Worm (Caenorhabditis elegans): ENCODE results near the gene vhp-1.

Gene vhp-1

DNA sequence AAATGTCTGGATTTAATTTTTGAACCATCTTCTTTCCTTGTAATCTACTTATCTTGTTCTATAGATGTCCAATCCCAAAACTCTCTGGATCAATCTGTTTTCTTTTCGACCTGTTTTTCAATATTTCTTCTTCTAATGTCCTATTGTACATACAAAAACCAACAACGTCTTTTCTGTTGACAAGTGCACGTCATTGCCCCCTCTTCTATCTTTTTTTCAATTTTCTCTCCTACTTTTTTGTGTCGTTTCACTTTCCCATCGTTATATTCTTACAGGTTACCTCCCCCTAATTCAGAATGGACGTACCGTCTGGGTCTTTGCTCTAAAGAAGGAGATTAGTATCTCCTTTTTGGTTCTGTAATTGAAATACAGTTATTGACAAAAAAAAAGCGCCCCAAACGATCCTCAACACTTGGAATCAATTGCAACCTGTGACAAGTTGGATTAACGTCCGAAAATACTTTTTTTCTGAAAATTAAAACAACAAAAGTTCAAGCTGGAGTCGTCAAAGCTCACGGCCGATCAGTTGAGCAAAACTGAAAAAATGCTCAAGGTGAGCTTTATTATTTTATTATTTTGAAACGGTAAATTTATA is at the start of gene vhp-1:
Gene vhp-1 (plus strand): TSS at position 545 of the 595 bp plus-strand sequence.
- TF ChIP-seq hmbx-1 (tag; optimal IDR thresholded peaks at IDR 0.05), result no peak
- TF ChIP-seq hmg-4 (GFP tag; optimal IDR thresholded peaks at IDR 0.05), result no peak
- no peak for TF ChIP-seq B0310.2 (tag; optimal IDR thresholded peaks at IDR 0.05)

ce11 chrII:5276736-5277135 is 46.3 kb upstream of the vhp-1 start:
- TF ChIP-seq hmbx-1 (tag; optimal IDR thresholded peaks at IDR 0.05), result no peak
- TF ChIP-seq ceh-36 (tag; optimal IDR thresholded peaks at IDR 0.05), result no peak

ce11 chrII:5277780-5278179 is 45.3 kb upstream of the vhp-1 start:
- TF ChIP-seq aly-1 (tag; optimal IDR thresholded peaks at IDR 0.05), result no peak
- no peak for TF ChIP-seq B0310.2 (tag; optimal IDR thresholded peaks at IDR 0.05)
- no peak for TF ChIP-seq ceh-36 (tag; optimal IDR thresholded peaks at IDR 0.05)
- no peak for TF ChIP-seq hmg-4 (GFP tag; optimal IDR thresholded peaks at IDR 0.05)
- no peak for TF ChIP-seq sea-1 (GFP tag; conservative IDR thresholded peaks at IDR 0.05)
- TF ChIP-seq scrt-1 (GFP tag; IDR thresholded peaks at IDR 0.05), result no peak
- no peak for TF ChIP-seq ets-7 (tag; optimal IDR thresholded peaks at IDR 0.05)
- TF ChIP-seq tbx-37 (GFP tag; conservative IDR thresholded peaks at IDR 0.05), result no peak
- TF ChIP-seq hnd-1 (tag; optimal IDR thresholded peaks at IDR 0.05), result no peak
- no peak for TF ChIP-seq tbx-11 (GFP tag; IDR thresholded peaks at IDR 0.05)
- no peak for TF ChIP-seq hmbx-1 (tag; optimal IDR thresholded peaks at IDR 0.05)
- TF ChIP-seq pes-1 (GFP tag; IDR thresholded peaks at IDR 0.05), result no peak
- no peak for TF ChIP-seq ama-1 (optimal IDR thresholded peaks at IDR 0.05)
- no peak for TF ChIP-seq ceh-13 (GFP tag; optimal IDR thresholded peaks at IDR 0.05)
- TF ChIP-seq flt-1 (GFP tag; IDR thresholded peaks at IDR 0.05), result no peak

ce11 chrII:5281137-5281536 is 41.9 kb upstream of the vhp-1 start:
- no peak for TF ChIP-seq ceh-36 (tag; optimal IDR thresholded peaks at IDR 0.05)
- no peak for TF ChIP-seq tbx-11 (GFP tag; IDR thresholded peaks at IDR 0.05)
- no peak for TF ChIP-seq tbx-37 (GFP tag; conservative IDR thresholded peaks at IDR 0.05)
- TF ChIP-seq B0310.2 (tag; optimal IDR thresholded peaks at IDR 0.05), result no peak
- TF ChIP-seq aly-1 (tag; optimal IDR thresholded peaks at IDR 0.05), result no peak
- no peak for TF ChIP-seq flt-1 (GFP tag; IDR thresholded peaks at IDR 0.05)
- TF ChIP-seq ets-7 (tag; optimal IDR thresholded peaks at IDR 0.05), result no peak
- no peak for TF ChIP-seq ama-1 (optimal IDR thresholded peaks at IDR 0.05)
- TF ChIP-seq F13C5.2 (tag; optimal IDR thresholded peaks at IDR 0.05), result no peak
- no peak for TF ChIP-seq tra-4 (tag; optimal IDR thresholded peaks at IDR 0.05)
- no peak for TF ChIP-seq ceh-13 (GFP tag; optimal IDR thresholded peaks at IDR 0.05)
- TF ChIP-seq hmg-4 (GFP tag; optimal IDR thresholded peaks at IDR 0.05), result no peak
- TF ChIP-seq hmbx-1 (tag; optimal IDR thresholded peaks at IDR 0.05), result no peak
- TF ChIP-seq pes-1 (GFP tag; IDR thresholded peaks at IDR 0.05), result no peak

- no peak for TF ChIP-seq ceh-36 (tag; optimal IDR thresholded peaks at IDR 0.05)
- no peak for TF ChIP-seq tra-4 (tag; optimal IDR thresholded peaks at IDR 0.05)
- TF ChIP-seq hmg-4 (GFP tag; optimal IDR thresholded peaks at IDR 0.05), result no peak
- no peak for TF ChIP-seq aly-1 (tag; optimal IDR thresholded peaks at IDR 0.05)
Observed at ce11 chrII:5282192-5282591, 40.9 kb upstream of the vhp-1 start, which contains the start of gene pmt-1. Gene pmt-1, minus strand, starts transcription at chrII:5282523.

- TF ChIP-seq ets-7 (tag; optimal IDR thresholded peaks at IDR 0.05) (no peak), pes-1 (GFP tag; IDR thresholded peaks at IDR 0.05) (no peak), hmg-4 (GFP tag; optimal IDR thresholded peaks at IDR 0.05) (no peak), F13C5.2 (tag; optimal IDR thresholded peaks at IDR 0.05) (no peak), hnd-1 (tag; optimal IDR thresholded peaks at IDR 0.05) (no peak), ama-1 (optimal IDR thresholded peaks at IDR 0.05) (no peak), hmbx-1 (tag; optimal IDR thresholded peaks at IDR 0.05) (no peak), scrt-1 (GFP tag; IDR thresholded peaks at IDR 0.05) (no peak), flt-1 (GFP tag; IDR thresholded peaks at IDR 0.05) (no peak), B0310.2 (tag; optimal IDR thresholded peaks at IDR 0.05) (no peak), sea-1 (GFP tag; conservative IDR thresholded peaks at IDR 0.05) (no peak), tbx-11 (GFP tag; IDR thresholded peaks at IDR 0.05) (no peak), ceh-13 (GFP tag; optimal IDR thresholded peaks at IDR 0.05) (no peak), ceh-36 (tag; optimal IDR thresholded peaks at IDR 0.05) (no peak), tbx-37 (GFP tag; conservative IDR thresholded peaks at IDR 0.05) (no peak), tra-4 (tag; optimal IDR thresholded peaks at IDR 0.05) (no peak), aly-1 (tag; optimal IDR thresholded peaks at IDR 0.05) (no peak)
Observed at ce11 chrII:5282740-5283281, 40.3 kb upstream of the vhp-1 start.

DNA sequence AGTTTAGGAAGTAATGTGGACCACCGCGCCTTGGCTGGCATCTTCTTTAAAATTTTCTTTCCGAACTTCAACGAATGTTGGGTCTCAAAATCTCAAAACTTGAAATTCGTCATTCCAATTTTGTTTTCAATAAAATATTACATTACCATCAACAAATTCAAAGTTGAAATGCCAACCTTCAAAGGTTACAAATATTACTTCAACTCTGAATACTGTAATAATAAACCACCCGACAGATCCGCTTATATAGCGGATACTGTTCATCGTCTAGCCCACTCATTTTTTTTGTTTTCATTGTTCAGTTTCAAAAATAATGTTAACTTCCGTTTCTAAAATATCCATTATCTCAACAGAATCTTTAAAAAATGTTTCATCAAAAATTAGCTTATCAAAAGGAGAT is 38.0 kb upstream of the vhp-1 start, which contains the start of gene gur-5:
Gene gur-5 (plus strand): TSS at position 301 of the 400 bp plus-strand sequence.
- TF ChIP-seq aly-1 (tag; optimal IDR thresholded peaks at IDR 0.05) (no peak), sea-1 (GFP tag; conservative IDR thresholded peaks at IDR 0.05) (no peak), hnd-1 (tag; optimal IDR thresholded peaks at IDR 0.05) (no peak), tra-4 (tag; optimal IDR thresholded peaks at IDR 0.05) (no peak), hmbx-1 (tag; optimal IDR thresholded peaks at IDR 0.05) (no peak), ets-7 (tag; optimal IDR thresholded peaks at IDR 0.05) (no peak), tbx-11 (GFP tag; IDR thresholded peaks at IDR 0.05) (no peak)

ce11 chrII:5289142-5289541 is 33.9 kb upstream of the vhp-1 start, which contains the start of gene ZK622.5:
Gene ZK622.5, plus strand, starts transcription at chrII:5289442.
- TF ChIP-seq scrt-1 (GFP tag; IDR thresholded peaks at IDR 0.05), result no peak
- TF ChIP-seq pes-1 (GFP tag; IDR thresholded peaks at IDR 0.05), result no peak
- TF ChIP-seq tbx-37 (GFP tag; conservative IDR thresholded peaks at IDR 0.05), result no peak
- TF ChIP-seq ama-1 (optimal IDR thresholded peaks at IDR 0.05), result no peak
- TF ChIP-seq ceh-13 (GFP tag; optimal IDR thresholded peaks at IDR 0.05), result no peak
- TF ChIP-seq hnd-1 (tag; optimal IDR thresholded peaks at IDR 0.05), result no peak
- no peak for TF ChIP-seq flt-1 (GFP tag; IDR thresholded peaks at IDR 0.05)
- TF ChIP-seq F13C5.2 (tag; optimal IDR thresholded peaks at IDR 0.05), result no peak
- no peak for TF ChIP-seq B0310.2 (tag; optimal IDR thresholded peaks at IDR 0.05)
- TF ChIP-seq hmg-4 (GFP tag; optimal IDR thresholded peaks at IDR 0.05), result no peak
- TF ChIP-seq aly-1 (tag; optimal IDR thresholded peaks at IDR 0.05), result no peak
- TF ChIP-seq hmbx-1 (tag; optimal IDR thresholded peaks at IDR 0.05), result no peak
- no peak for TF ChIP-seq tbx-11 (GFP tag; IDR thresholded peaks at IDR 0.05)
- no peak for TF ChIP-seq ets-7 (tag; optimal IDR thresholded peaks at IDR 0.05)
- TF ChIP-seq ceh-36 (tag; optimal IDR thresholded peaks at IDR 0.05), result no peak

Data from whole organism, early embryonic.